Fruit fly (Drosophila melanogaster): ENCODE measurements around the gene CG31457.

The CG31457 gene

DNA sequence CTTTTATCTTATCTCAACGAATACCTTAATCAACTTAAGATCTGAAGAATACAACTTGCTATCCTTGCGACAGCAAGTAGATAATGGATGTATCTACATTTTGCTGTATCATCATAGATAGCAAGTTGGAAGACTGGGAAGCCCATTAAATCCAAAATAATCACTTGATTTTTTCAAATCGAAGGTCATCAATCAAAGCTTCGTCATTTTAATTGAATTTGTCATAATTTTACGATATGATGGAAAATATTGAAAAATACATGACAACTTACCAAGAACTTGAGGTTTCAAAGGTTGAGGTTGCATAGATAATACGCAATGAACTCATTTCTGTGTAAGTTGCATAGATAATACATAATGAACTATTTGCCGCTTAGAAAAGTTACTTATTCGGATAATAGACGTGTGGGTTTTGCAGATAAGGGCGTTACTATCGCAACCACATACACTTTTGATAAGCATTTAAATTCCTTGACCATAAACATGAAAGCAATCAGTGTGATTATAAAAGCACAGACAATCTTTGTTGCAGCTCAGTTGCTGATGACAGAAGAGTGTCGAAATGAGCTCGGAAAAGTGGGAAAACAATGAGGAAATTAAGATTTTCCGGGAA is 30.5 kb downstream of the CG31457 start, which contains the start of gene CG6733 (continued):
- TF ChIP-seq sc (optimal IDR thresholded peaks at IDR 0.05) = no peak
- TF ChIP-seq sc (GFP tag; optimal IDR thresholded peaks at IDR 0.05) = no peak
- TF ChIP-seq CG16815 (GFP tag; optimal IDR thresholded peaks at IDR 0.05) = no peak
- TF ChIP-seq Poxn (GFP tag; IDR thresholded peaks at IDR 0.05) = no peak
- TF ChIP-seq Lhr (GFP tag; optimal IDR thresholded peaks at IDR 0.05) = no peak
- TF ChIP-seq BEAF-32 (GFP tag; optimal IDR thresholded peaks at IDR 0.05) = no peak
- no peak for TF ChIP-seq gem (tag; optimal IDR thresholded peaks at IDR 0.05)
- TF ChIP-seq crp (GFP tag; optimal IDR thresholded peaks at IDR 0.05) = no peak
- no peak for TF ChIP-seq Hsf (GFP tag; optimal IDR thresholded peaks at IDR 0.05)
- no peak for TF ChIP-seq Scr (GFP tag; IDR thresholded peaks at IDR 0.05; ENCODE audit: partially characterized antibody)
- no peak for TF ChIP-seq CG10147 (GFP tag; optimal IDR thresholded peaks at IDR 0.05)
- no peak for TF ChIP-seq CG15073 (GFP tag; optimal IDR thresholded peaks at IDR 0.05)
- no peak for TF ChIP-seq nmo (GFP tag; optimal IDR thresholded peaks at IDR 0.05)
- peak; percentile 68 for TF ChIP-seq exex (tag; optimal IDR thresholded peaks at IDR 0.05)
- TF ChIP-seq CG8944 (GFP tag; optimal IDR thresholded peaks at IDR 0.05) = no peak
- TF ChIP-seq inv (GFP tag; IDR thresholded peaks at IDR 0.05; ENCODE audit: partially characterized antibody) = no peak
- TF ChIP-seq HmgD (GFP tag; optimal IDR thresholded peaks at IDR 0.05) = no peak
- no peak for TF ChIP-seq run (tag; optimal IDR thresholded peaks at IDR 0.05)
- TF ChIP-seq tup (GFP tag; optimal IDR thresholded peaks at IDR 0.05) = no peak
- TF ChIP-seq CG2202 (tag; optimal IDR thresholded peaks at IDR 0.05) = no peak
- TF ChIP-seq grn (GFP tag; optimal IDR thresholded peaks at IDR 0.05) = peak; percentile 40
- TF ChIP-seq Mes4 (GFP tag; optimal IDR thresholded peaks at IDR 0.05) = no peak

DNA sequence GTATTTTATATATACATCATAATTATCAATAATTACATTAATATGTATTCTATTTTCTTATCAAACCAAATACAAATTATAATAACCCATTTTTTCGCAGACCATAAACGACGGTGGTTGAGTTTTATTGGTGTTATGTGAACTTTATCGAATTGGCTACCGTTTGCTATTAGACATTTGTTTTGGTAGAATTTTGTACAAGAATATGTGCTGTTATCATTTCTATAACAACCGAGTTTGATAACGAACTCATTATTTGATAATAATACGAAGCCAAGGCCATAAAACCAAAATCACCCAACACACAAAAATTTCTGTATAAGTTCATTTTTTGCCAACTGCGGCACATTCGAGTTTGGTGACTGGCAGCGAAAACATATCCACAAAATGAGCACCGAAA is 32.4 kb downstream of the CG31457 start, which contains the start of gene CG17109:
CG17109 (plus strand) TSS at position 345 of the 400 bp plus-strand sequence.
- TF ChIP-seq CG10366 (GFP tag; IDR thresholded peaks at IDR 0.05) (no peak), hkb (optimal IDR thresholded peaks at IDR 0.05) (no peak), hkb (GFP tag; IDR thresholded peaks at IDR 0.05) (no peak), NC2α (GFP tag; optimal IDR thresholded peaks at IDR 0.05) (no peak), TFAM (GFP tag; optimal IDR thresholded peaks at IDR 0.05) (no peak), CG14667 (GFP tag; IDR thresholded peaks at IDR 0.05) (no peak), CG17568 (GFP tag; optimal IDR thresholded peaks at IDR 0.05) (no peak), exex (tag; optimal IDR thresholded peaks at IDR 0.05) (peak; percentile 93), CG34376 (GFP tag; optimal IDR thresholded peaks at IDR 0.05) (peak; percentile 86), toy (GFP tag; IDR thresholded peaks at IDR 0.05) (no peak), run (tag; optimal IDR thresholded peaks at IDR 0.05) (no peak), CG6683 (GFP tag; optimal IDR thresholded peaks at IDR 0.05) (no peak), CG12744 (GFP tag; optimal IDR thresholded peaks at IDR 0.05) (no peak), mirr (GFP tag; optimal IDR thresholded peaks at IDR 0.05) (peak; percentile 14), sug (tag; optimal IDR thresholded peaks at IDR 0.05) (peak; percentile 32), sd (tag; optimal IDR thresholded peaks at IDR 0.05) (peak; percentile 2), tx (GFP tag; optimal IDR thresholded peaks at IDR 0.05) (no peak), br (optimal IDR thresholded peaks at IDR 0.05) (no peak), cad (GFP tag; optimal IDR thresholded peaks at IDR 0.05) (no peak), dm (GFP tag; optimal IDR thresholded peaks at IDR 0.05) (no peak)
